Fruit fly (Drosophila melanogaster) whole organism, pupa: ENCODE results near the gene slmo.

ENCODE experiments used
- CG10348 ChIP-seq: fragments of 200-800 bp; sonication (Bioruptor generic); IDR thresholded peaks from 2 replicates; pipeline ENCODE4 v1.3.6; 2022; ENCODE audit warnings: missing biosample characterization, missing genetic modification characterization
- CG12605 ChIP-seq: fragments of 200-800 bp; sonication (Bioruptor generic); IDR thresholded peaks from 2 replicates; pipeline ENCODE4 v1.3.6; 2022; ENCODE audit warnings: missing biosample characterization, missing genetic modification characterization
- CG13204 ChIP-seq: fragments of 200-800 bp; sonication (Bioruptor generic); optimal IDR thresholded peaks from 2 replicates; lab custom pipeline; 2018; ENCODE audit warnings: missing biosample characterization, mild to moderate bottlenecking, missing genetic modification characterization, moderate library complexity
- CG14655 ChIP-seq: fragments of 200-800 bp; sonication (Bioruptor generic); optimal IDR thresholded peaks from 3 replicates; lab custom pipeline; 2017; ENCODE audit warnings: mild to moderate bottlenecking, missing biosample characterization, missing genetic modification reagents, missing genetic modification characterization
- CG15710 ChIP-seq: fragments of 200-800 bp; sonication (Bioruptor generic); optimal IDR thresholded peaks from 2 replicates; lab custom pipeline; 2018; ENCODE audit warnings: missing biosample characterization, mild to moderate bottlenecking, missing genetic modification characterization, moderate library complexity
- CG17806 ChIP-seq: fragments of 200-800 bp; sonication (Bioruptor generic); optimal IDR thresholded peaks from 2 replicates; lab custom pipeline; 2018; ENCODE audit warnings: missing biosample characterization, mild to moderate bottlenecking, missing genetic modification characterization, moderate library complexity
- CG32121 ChIP-seq: fragments of 200-800 bp; sonication (Bioruptor generic); IDR thresholded peaks from 2 replicates; pipeline ENCODE4 v1.3.6; 2022; ENCODE audit warnings: missing biosample characterization, missing genetic modification characterization
- CG34367 ChIP-seq: fragments of 200-800 bp; sonication (Bioruptor generic); optimal IDR thresholded peaks from 2 replicates; lab custom pipeline; 2018; ENCODE audit warnings: missing biosample characterization, mild to moderate bottlenecking, missing genetic modification characterization
- CG4496 ChIP-seq: fragments of 200-800 bp; sonication (Bioruptor generic); IDR thresholded peaks from 3 replicates; pipeline ENCODE4 v1.3.6; 2022; ENCODE audit warnings: missing biosample characterization, missing genetic modification characterization
- CG8159 ChIP-seq: fragments of 200-800 bp; sonication (Bioruptor generic); optimal IDR thresholded peaks from 3 replicates; lab custom pipeline; 2018; ENCODE audit warnings: missing biosample characterization, mild to moderate bottlenecking, missing genetic modification characterization, moderate library complexity
- CG8301 ChIP-seq: fragments of 200-800 bp; sonication (Bioruptor generic); optimal IDR thresholded peaks from 2 replicates; lab custom pipeline; 2018; ENCODE audit warnings: missing biosample characterization, mild to moderate bottlenecking, missing genetic modification characterization
- CG9948 ChIP-seq: fragments of 200-800 bp; sonication (Bioruptor generic); optimal IDR thresholded peaks from 2 replicates; lab custom pipeline; 2018; ENCODE audit warnings: missing biosample characterization, mild to moderate bottlenecking, missing genetic modification characterization, moderate library complexity
- D1 ChIP-seq: fragments of 200-800 bp; sonication (Bioruptor generic); optimal IDR thresholded peaks from 2 replicates; lab custom pipeline; 2018; ENCODE audit warnings: missing biosample characterization, mild to moderate bottlenecking, missing genetic modification characterization, moderate library complexity
- EcR ChIP-seq: fragments of 200-800 bp; sonication (Bioruptor generic); optimal IDR thresholded peaks from 3 replicates; lab custom pipeline; 2019; ENCODE audit warnings: missing biosample characterization, missing genetic modification characterization, mild to moderate bottlenecking, moderate library complexity, missing genetic modification reagents
- Ets98B ChIP-seq: fragments of 200-800 bp; sonication (Bioruptor generic); IDR thresholded peaks from 2 replicates; pipeline ENCODE4 v1.3.6; 2022; ENCODE audit warnings: missing biosample characterization, missing genetic modification characterization
- Pif1A ChIP-seq: fragments of 200-800 bp; sonication (Bioruptor generic); optimal IDR thresholded peaks from 3 replicates; lab custom pipeline; 2016; ENCODE audit warnings: missing biosample characterization, missing genetic modification characterization
- Pif1B ChIP-seq: fragments of 200-800 bp; sonication (Bioruptor generic); optimal IDR thresholded peaks from 3 replicates; lab custom pipeline; 2016; ENCODE audit warnings: missing biosample characterization, missing genetic modification characterization
- Snoo ChIP-seq: fragments of 200-800 bp; sonication (Bioruptor generic); optimal IDR thresholded peaks from 3 replicates; lab custom pipeline; 2017; ENCODE audit warnings: missing biosample characterization, mild to moderate bottlenecking, missing genetic modification characterization, inconsistent platforms
- fd96Ca ChIP-seq: fragments of 200-800 bp; sonication (Bioruptor generic); IDR thresholded peaks from 3 replicates; pipeline ENCODE4 v1.3.6; 2022; ENCODE audit warnings: missing biosample characterization, missing genetic modification characterization
- gl ChIP-seq: fragments of 200-800 bp; sonication (Bioruptor generic); optimal IDR thresholded peaks from 2 replicates; lab custom pipeline; 2018; ENCODE audit warnings: missing biosample characterization, mild to moderate bottlenecking, missing genetic modification characterization
- rn ChIP-seq: fragments of 200-800 bp; sonication (Bioruptor generic); IDR thresholded peaks from 2 replicates; pipeline ENCODE4 v1.3.6; 2022; ENCODE audit warnings: missing biosample characterization, missing genetic modification characterization

slmo gene

dm6 chr2L:6077632-6078031 lies 29.1 kb upstream of the slmo start:
- TF ChIP-seq CG15710 (tag; lab: Kevin White, UChicago) (no peak), Ets98B (GFP tag; lab: Robert Waterston, UW) (no peak), CG10348 (GFP tag; lab: Robert Waterston, UW) (no peak), CG8159 (tag; lab: Kevin White, UChicago) (no peak), CG4496 (GFP tag; lab: Robert Waterston, UW) (no peak), Snoo (tag; lab: Kevin White, UChicago) (no peak), CG32121 (GFP tag; lab: Robert Waterston, UW) (no peak), fd96Ca (no peak), CG13204 (GFP tag; lab: Kevin White, UChicago) (no peak), EcR (GFP tag; lab: Kevin White, UChicago) (no peak), CG17806 (tag; lab: Kevin White, UChicago) (no peak), rn (GFP tag; lab: Robert Waterston, UW) (no peak), CG34367 (tag; lab: Kevin White, UChicago) (no peak), Pif1B (GFP tag; lab: Kevin White, UChicago) (no peak)

dm6 chr2L:6076829-6077364 lies 28.4 kb upstream of the slmo start:
- no peak for TF ChIP-seq CG17806 (tag; lab: Kevin White, UChicago)
- no peak for TF ChIP-seq gl (tag; lab: Kevin White, UChicago)
- no peak for TF ChIP-seq CG13204 (GFP tag; lab: Kevin White, UChicago)
- no peak for TF ChIP-seq CG8159 (tag; lab: Kevin White, UChicago)
- TF ChIP-seq Pif1A (GFP tag; lab: Kevin White, UChicago) = no peak
- no peak for TF ChIP-seq fd96Ca
- TF ChIP-seq CG34367 (tag; lab: Kevin White, UChicago) = no peak
- TF ChIP-seq CG12605 (GFP tag; lab: Robert Waterston, UW) = no peak

- no peak for TF ChIP-seq EcR (GFP tag; lab: Kevin White, UChicago)
- TF ChIP-seq CG15710 (tag; lab: Kevin White, UChicago) = no peak
- TF ChIP-seq CG10348 (GFP tag; lab: Robert Waterston, UW) = no peak
- no peak for TF ChIP-seq CG12605 (GFP tag; lab: Robert Waterston, UW)
- TF ChIP-seq gl (tag; lab: Kevin White, UChicago) = no peak
- no peak for TF ChIP-seq Pif1A (GFP tag; lab: Kevin White, UChicago)
- no peak for TF ChIP-seq CG4496 (GFP tag; lab: Robert Waterston, UW)
- no peak for TF ChIP-seq rn (GFP tag; lab: Robert Waterston, UW)
- no peak for TF ChIP-seq Ets98B (GFP tag; lab: Robert Waterston, UW)
- no peak for TF ChIP-seq fd96Ca
- no peak for TF ChIP-seq CG32121 (GFP tag; lab: Robert Waterston, UW)
- no peak for TF ChIP-seq CG8301 (tag; lab: Kevin White, UChicago)
Measured at dm6 chr2L:6076143-6076542, 27.6 kb upstream of the slmo start.

- TF ChIP-seq CG4496 (GFP tag; lab: Robert Waterston, UW) = no peak
- TF ChIP-seq Ets98B (GFP tag; lab: Robert Waterston, UW) = no peak
- TF ChIP-seq, all 21 proteins: peak for 0
Measured at dm6 chr2L:6075345-6075744, 26.8 kb upstream of the slmo start.

- TF ChIP-seq CG8301 (tag; lab: Kevin White, UChicago) = no peak
- peak; percentile 4 for TF ChIP-seq EcR (GFP tag; lab: Kevin White, UChicago)
Measured at dm6 chr2L:6074314-6074713, 25.8 kb upstream of the slmo start.

- TF ChIP-seq EcR (GFP tag; lab: Kevin White, UChicago) = no peak
- no peak for TF ChIP-seq CG12605 (GFP tag; lab: Robert Waterston, UW)
- TF ChIP-seq CG13204 (GFP tag; lab: Kevin White, UChicago) = no peak
- TF ChIP-seq Pif1A (GFP tag; lab: Kevin White, UChicago) = no peak
Measured at dm6 chr2L:6073894-6074293, 25.4 kb upstream of the slmo start.

dm6 chr2L:6072124-6072523 lies 23.6 kb upstream of the slmo start:
- TF ChIP-seq CG4496 (GFP tag; lab: Robert Waterston, UW) (no peak), CG15710 (tag; lab: Kevin White, UChicago) (no peak), Pif1B (GFP tag; lab: Kevin White, UChicago) (no peak), CG13204 (GFP tag; lab: Kevin White, UChicago) (no peak), CG32121 (GFP tag; lab: Robert Waterston, UW) (no peak), EcR (GFP tag; lab: Kevin White, UChicago) (no peak), rn (GFP tag; lab: Robert Waterston, UW) (no peak), Pif1A (GFP tag; lab: Kevin White, UChicago) (no peak)

dm6 chr2L:6070656-6071231 lies 22.2 kb upstream of the slmo start, which contains the start of the genes CG9154 and Kr-h2:
TSS of gene CG9154 (minus strand) at chr2L:6070686.
TSS of gene Kr-h2 (plus strand) at chr2L:6070990.
- TF ChIP-seq CG34367 (tag; lab: Kevin White, UChicago) (peak; percentile 18), Ets98B (GFP tag; lab: Robert Waterston, UW) (peak; percentile 58; the same call in 1 of the 2 replicates), CG10348 (GFP tag; lab: Robert Waterston, UW) (no peak), Pif1A (GFP tag; lab: Kevin White, UChicago) (no peak), CG17806 (tag; lab: Kevin White, UChicago) (peak; percentile 33), D1 (no peak), EcR (GFP tag; lab: Kevin White, UChicago) (no peak), CG4496 (GFP tag; lab: Robert Waterston, UW) (peak; percentile 76), CG13204 (GFP tag; lab: Kevin White, UChicago) (no peak), fd96Ca (peak; percentile 56; the same call in 1 of the 3 replicates), rn (GFP tag; lab: Robert Waterston, UW) (peak; percentile 36; the same call in 1 of the 2 replicates), gl (tag; lab: Kevin White, UChicago) (no peak), Snoo (tag; lab: Kevin White, UChicago) (peak; percentile 49), CG9948 (tag; lab: Kevin White, UChicago) (peak; percentile 22), CG15710 (tag; lab: Kevin White, UChicago) (peak; percentile 50), CG32121 (GFP tag; lab: Robert Waterston, UW) (0 out of 2 replicates have a peak, but pooled peaks have one; percentile 34), CG14655 (GFP tag; lab: Kevin White, UChicago) (no peak), Pif1B (GFP tag; lab: Kevin White, UChicago) (no peak), CG8301 (tag; lab: Kevin White, UChicago) (peak; percentile 50), CG8159 (tag; lab: Kevin White, UChicago) (no peak), CG12605 (GFP tag; lab: Robert Waterston, UW) (0 out of 2 replicates have a peak, but pooled peaks have one; percentile 33)
- TF ChIP-seq, all 21 proteins: peak for 12
